Fruit fly (Drosophila melanogaster) whole organism, embryonic: ENCODE results near the gene Lrrk.

Experiments used
- CG11695 ChIP-seq: fragments of 200-800 bp; sonication (Bioruptor generic); IDR thresholded peaks from 3 replicates; pipeline ENCODE4 v1.3.6; 2022; ENCODE audit warnings: missing biosample characterization, missing genetic modification characterization
- CG13424 ChIP-seq: fragments of 200-800 bp; sonication (Bioruptor generic); optimal IDR thresholded peaks from 2 replicates; lab custom pipeline; 2019; ENCODE audit warnings: missing biosample characterization, mild to moderate bottlenecking, missing genetic modification characterization, moderate library complexity
- CG3847 ChIP-seq: fragments of 200-800 bp; sonication (Bioruptor generic); IDR thresholded peaks from 2 replicates; pipeline ENCODE4 v1.3.6; 2022; ENCODE audit warnings: missing biosample characterization, missing genetic modification characterization
- CG4617 ChIP-seq: fragments of 200-800 bp; sonication (Bioruptor generic); optimal IDR thresholded peaks from 3 replicates; lab custom pipeline; 2016; ENCODE audit warnings: missing biosample characterization, missing genetic modification characterization, borderline replicate concordance
- CG6254 ChIP-seq: fragments of 200-800 bp; sonication (Bioruptor generic); optimal IDR thresholded peaks from 3 replicates; lab custom pipeline; 2017; ENCODE audit warnings: mild to moderate bottlenecking, missing biosample characterization, missing genetic modification reagents, missing genetic modification characterization
- CrebB ChIP-seq: fragments of 200-800 bp; sonication (Bioruptor generic); optimal IDR thresholded peaks from 3 replicates; lab custom pipeline; 2018; ENCODE audit warnings: missing biosample characterization, mild to moderate bottlenecking, missing genetic modification characterization
- D19B ChIP-seq: fragments of 200-800 bp; sonication (Bioruptor generic); optimal IDR thresholded peaks from 2 replicates; lab custom pipeline; 2017; ENCODE audit warnings: missing biosample characterization, mild to moderate bottlenecking, missing genetic modification characterization
- Fer1 ChIP-seq: fragments of 200-800 bp; sonication (Bioruptor generic); optimal IDR thresholded peaks from 2 replicates; lab custom pipeline; 2017; ENCODE audit warnings: missing biosample characterization, mild to moderate bottlenecking, missing genetic modification characterization
- HLH4C ChIP-seq: fragments of 200-800 bp; sonication (Bioruptor generic); IDR thresholded peaks from 3 replicates; pipeline ENCODE4 v1.3.6; 2022; ENCODE audit warnings: missing biosample characterization, missing genetic modification characterization; ENCODE audit not compliant: partially characterized antibody
- Jarid2 ChIP-seq: fragments of 200-800 bp; sonication (Bioruptor generic); optimal IDR thresholded peaks from 3 replicates; lab custom pipeline; 2017; ENCODE audit warnings: mild to moderate bottlenecking, missing biosample characterization, missing genetic modification reagents, missing genetic modification characterization
- Spps ChIP-seq: fragments of 200-800 bp; sonication (Bioruptor generic); optimal IDR thresholded peaks from 2 replicates; lab custom pipeline; 2018; ENCODE audit warnings: missing biosample characterization, mild to moderate bottlenecking, missing genetic modification characterization
- al ChIP-seq: fragments of 200-800 bp; sonication (Bioruptor generic); IDR thresholded peaks from 2 replicates; pipeline ENCODE4 v1.3.6; 2022; ENCODE audit warnings: missing biosample characterization, missing genetic modification characterization
- ato ChIP-seq: fragments of 200-800 bp; sonication (Bioruptor generic); IDR thresholded peaks from 2 replicates; pipeline ENCODE4 v1.3.6; 2022; ENCODE audit warnings: missing biosample characterization, missing genetic modification characterization; ENCODE audit not compliant: partially characterized antibody
- corto ChIP-seq: fragments of 200-800 bp; sonication (Bioruptor generic); optimal IDR thresholded peaks from 2 replicates; lab custom pipeline; 2016; ENCODE audit warnings: missing biosample characterization, mild to moderate bottlenecking, missing genetic modification characterization, moderate library complexity
- fd102C ChIP-seq: fragments of 200-800 bp; sonication (Bioruptor generic); optimal IDR thresholded peaks from 2 replicates; lab custom pipeline; 2018; ENCODE audit warnings: missing biosample characterization, mild to moderate bottlenecking, missing genetic modification characterization, moderate library complexity
- pfk ChIP-seq: fragments of 200-800 bp; sonication (Bioruptor generic); optimal IDR thresholded peaks from 2 replicates; lab custom pipeline; 2018; ENCODE audit warnings: missing biosample characterization, mild to moderate bottlenecking, missing genetic modification characterization, moderate library complexity
- yki ChIP-seq: fragments of >200 bp; optimal IDR thresholded peaks from 3 replicates; lab custom pipeline; 2018

Lrrk gene

DNA sequence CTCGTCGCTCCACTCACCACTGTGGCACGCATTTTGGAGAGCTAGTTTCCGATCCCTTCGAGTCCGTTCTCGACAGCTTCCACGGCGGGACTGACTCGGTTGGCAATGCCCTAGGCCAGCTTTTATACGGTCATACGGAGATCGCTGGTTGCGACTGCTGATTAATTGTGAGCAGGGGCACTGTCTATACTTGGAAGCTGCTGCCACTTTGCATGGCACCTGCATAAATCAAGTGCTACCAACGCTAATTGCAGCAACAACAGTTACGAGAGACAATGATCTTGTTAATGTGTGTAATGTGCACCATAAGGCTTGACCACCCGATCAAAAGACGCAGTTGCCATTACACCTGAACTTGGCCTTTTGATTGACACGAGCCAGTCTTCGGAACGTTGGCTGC, 42.0 kb downstream of the Lrrk start, which contains the start of gene CG4000:
CG4000 (minus strand) TSS at position 101 of the 400 bp plus-strand sequence.
- no peak for TF ChIP-seq D19B (GFP tag; lab: Kevin White, UChicago)
- no peak for TF ChIP-seq HLH4C (GFP tag; lab: Robert Waterston, UW)
- no peak for TF ChIP-seq corto (GFP tag; lab: Kevin White, UChicago)
- TF ChIP-seq CG6254 (GFP tag; lab: Kevin White, UChicago): no peak
- no peak for TF ChIP-seq ato
- TF ChIP-seq CG3847 (GFP tag; lab: Robert Waterston, UW): no peak
- TF ChIP-seq al: no peak
- no peak for TF ChIP-seq Fer1 (GFP tag; lab: Kevin White, UChicago)
- TF ChIP-seq Spps: no peak
- no peak for TF ChIP-seq CrebB (tag; lab: Kevin White, UChicago)
- TF ChIP-seq fd102C (GFP tag; lab: Kevin White, UChicago): no peak
- TF ChIP-seq CG11695 (GFP tag; lab: Robert Waterston, UW): no peak
- TF ChIP-seq CG13424 (tag; lab: Kevin White, UChicago): no peak
- no peak for TF ChIP-seq Jarid2 (GFP tag; lab: Kevin White, UChicago)
- no peak for TF ChIP-seq yki (lab: Kevin White, UChicago)
- no peak for TF ChIP-seq CG4617
- TF ChIP-seq pfk: no peak
